Worm (Caenorhabditis elegans): Measurements from ENCODE around the gene Y75B8A.39.

The Y75B8A.39 gene

DNA sequence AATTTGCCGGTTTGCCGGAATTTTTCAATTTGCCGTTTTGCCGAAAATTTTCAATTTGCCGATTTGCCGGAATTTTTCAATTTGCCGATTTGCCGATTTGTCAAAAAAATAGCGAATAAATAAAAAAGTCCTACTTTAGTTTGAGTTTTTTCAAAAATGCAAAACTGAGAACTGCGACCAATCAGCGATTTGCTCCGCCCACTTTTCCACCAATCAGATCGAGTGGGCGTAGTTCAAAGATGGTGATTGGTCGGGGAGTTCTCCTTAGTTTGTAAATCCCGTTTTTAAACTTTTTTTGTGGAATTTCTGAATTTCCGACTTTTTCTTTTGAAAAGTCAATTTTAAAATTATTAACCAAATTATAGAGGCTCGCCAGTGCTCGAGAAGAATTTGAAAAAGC, 18.3 kb downstream of the Y75B8A.39 start:
- no peak for TF ChIP-seq elt-1 (tag; optimal IDR thresholded peaks at IDR 0.05; ENCODE audit: borderline replicate concordance, insufficient read depth)
- no peak for TF ChIP-seq unc-39 (tag; optimal IDR thresholded peaks at IDR 0.05)
- TF ChIP-seq hlh-1 (tag; optimal IDR thresholded peaks at IDR 0.05) = no peak
- TF ChIP-seq nhr-76 (tag; optimal IDR thresholded peaks at IDR 0.05) = no peak
- no peak for TF ChIP-seq nhr-28 (tag; optimal IDR thresholded peaks at IDR 0.05)
- no peak for TF ChIP-seq pha-4 (tag; optimal IDR thresholded peaks at IDR 0.05)
- TF ChIP-seq nhr-2 (tag; optimal IDR thresholded peaks at IDR 0.05) = no peak

ce11 chrIII:12333445-12333844, 20.5 kb downstream of the Y75B8A.39 start, which contains the start of gene zip-1:
zip-1 (plus strand) TSS chrIII:12333745.
- TF ChIP-seq cnd-1 (tag; optimal IDR thresholded peaks at IDR 0.05) = no peak
- no peak for TF ChIP-seq ces-1 (GFP tag; optimal IDR thresholded peaks at IDR 0.05)
- TF ChIP-seq mep-1 (tag; optimal IDR thresholded peaks at IDR 0.05) = no peak
- no peak for TF ChIP-seq mab-5 (tag; optimal IDR thresholded peaks at IDR 0.05)
- TF ChIP-seq elt-3 (tag; optimal IDR thresholded peaks at IDR 0.05) = no peak
- TF ChIP-seq ztf-11 (tag; optimal IDR thresholded peaks at IDR 0.05) = no peak

DNA sequence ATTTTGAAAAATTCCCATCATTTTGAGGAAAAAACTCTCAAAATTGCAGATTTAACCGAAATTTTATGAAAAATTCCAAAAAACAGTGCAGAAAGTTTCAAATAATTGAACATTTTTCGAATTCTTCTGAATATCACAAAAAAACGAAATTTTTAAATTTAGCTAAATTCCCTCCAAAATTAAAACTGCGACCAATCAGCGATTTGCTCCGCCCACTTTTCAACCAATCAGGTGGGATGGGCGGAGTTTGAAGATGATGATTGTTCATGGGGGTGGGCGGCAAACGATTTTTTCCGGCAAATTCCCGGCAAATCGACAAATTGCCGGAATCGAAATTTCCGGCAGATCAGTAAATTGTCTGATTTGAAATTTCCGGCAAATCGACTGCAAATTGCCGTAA, 21.3 kb downstream of the Y75B8A.39 start:
- TF ChIP-seq mep-1 (tag; optimal IDR thresholded peaks at IDR 0.05) = no peak
- TF ChIP-seq bed-3 (GFP tag; optimal IDR thresholded peaks at IDR 0.05) = no peak
- no peak for TF ChIP-seq elt-3 (tag; optimal IDR thresholded peaks at IDR 0.05)
- no peak for TF ChIP-seq blmp-1 (tag; optimal IDR thresholded peaks at IDR 0.05)
- TF ChIP-seq M03D4.4 (tag; optimal IDR thresholded peaks at IDR 0.05) = no peak
- no peak for TF ChIP-seq nhr-28 (tag; optimal IDR thresholded peaks at IDR 0.05)
- no peak for TF ChIP-seq nhr-76 (tag; optimal IDR thresholded peaks at IDR 0.05)
- no peak for TF ChIP-seq cnd-1 (tag; optimal IDR thresholded peaks at IDR 0.05)
- no peak for TF ChIP-seq lin-13 (tag; optimal IDR thresholded peaks at IDR 0.05)
- TF ChIP-seq ceh-39 (tag; optimal IDR thresholded peaks at IDR 0.05) = no peak
- TF ChIP-seq ces-1 (GFP tag; optimal IDR thresholded peaks at IDR 0.05) = no peak

ce11 chrIII:12335400-12335994, 22.5 kb downstream of the Y75B8A.39 start:
- TF ChIP-seq unc-62 (GFP tag; optimal IDR thresholded peaks at IDR 0.05) = peak; percentile 7
- no peak for TF ChIP-seq flh-1 (GFP tag; optimal IDR thresholded peaks at IDR 0.05)
- peak; percentile 51 for TF ChIP-seq elt-1 (tag; optimal IDR thresholded peaks at IDR 0.05; ENCODE audit: borderline replicate concordance, insufficient read depth)
- peak; percentile 45 for TF ChIP-seq ces-1 (GFP tag; optimal IDR thresholded peaks at IDR 0.05)
- peak; percentile 25 for TF ChIP-seq unc-120 (tag; optimal IDR thresholded peaks at IDR 0.05; ENCODE audit: poor library complexity, severe bottlenecking)
- TF ChIP-seq tbx-8 (GFP tag; optimal IDR thresholded peaks at IDR 0.05) = no peak
- TF ChIP-seq sptf-1 (tag; optimal IDR thresholded peaks at IDR 0.05) = no peak
- TF ChIP-seq elt-3 (tag; optimal IDR thresholded peaks at IDR 0.05) = peak; percentile 1
- peak; percentile 1 for TF ChIP-seq pha-4 (tag; optimal IDR thresholded peaks at IDR 0.05)

ce11 chrIII:12344940-12345339, 32.0 kb downstream of the Y75B8A.39 start:
- TF ChIP-seq nhr-2 (tag; optimal IDR thresholded peaks at IDR 0.05) (no peak), elt-1 (tag; optimal IDR thresholded peaks at IDR 0.05; ENCODE audit: borderline replicate concordance, insufficient read depth) (no peak)

- TF ChIP-seq unc-120 (tag; optimal IDR thresholded peaks at IDR 0.05; ENCODE audit: poor library complexity, severe bottlenecking) (no peak), sem-2 (GFP tag; optimal IDR thresholded peaks at IDR 0.05) (no peak), nhr-76 (tag; optimal IDR thresholded peaks at IDR 0.05) (no peak), drap-1 (GFP tag; optimal IDR thresholded peaks at IDR 0.05) (no peak), cnd-1 (tag; optimal IDR thresholded peaks at IDR 0.05) (no peak), zip-8 (tag; optimal IDR thresholded peaks at IDR 0.05) (no peak), hlh-1 (tag; optimal IDR thresholded peaks at IDR 0.05) (no peak), ztf-11 (tag; optimal IDR thresholded peaks at IDR 0.05) (no peak), elt-3 (tag; optimal IDR thresholded peaks at IDR 0.05) (no peak), pha-4 (tag; optimal IDR thresholded peaks at IDR 0.05) (no peak), ces-1 (GFP tag; optimal IDR thresholded peaks at IDR 0.05) (no peak), lsy-2 (tag; optimal IDR thresholded peaks at IDR 0.05) (no peak), tbx-8 (GFP tag; optimal IDR thresholded peaks at IDR 0.05) (no peak), blmp-1 (tag; optimal IDR thresholded peaks at IDR 0.05) (no peak), ceh-39 (tag; optimal IDR thresholded peaks at IDR 0.05) (no peak)
Observed at ce11 chrIII:12349027-12349426, 36.0 kb downstream of the Y75B8A.39 start.

Measured in whole organism, mixed stage, embryonic.